Fruit fly (Drosophila melanogaster) whole organism, embryonic: ENCODE measurements around the gene Cad88C.

ENCODE experiments used
- Atf-2 ChIP-seq: fragments of 200-800 bp; sonication (Bioruptor generic); optimal IDR thresholded peaks from 2 replicates; lab custom pipeline; 2016; ENCODE audit warnings: missing biosample characterization, missing genetic modification characterization
- CG11504 ChIP-seq: fragments of 200-800 bp; sonication (Bioruptor generic); optimal IDR thresholded peaks from 3 replicates; lab custom pipeline; 2019; ENCODE audit warnings: missing biosample characterization, mild to moderate bottlenecking, missing genetic modification characterization, moderate library complexity
- CG17186 ChIP-seq: fragments of 200-800 bp; sonication (Bioruptor generic); optimal IDR thresholded peaks from 3 replicates; lab custom pipeline; 2017; ENCODE audit warnings: missing biosample characterization, missing genetic modification reagents, missing genetic modification characterization
- CG17359 ChIP-seq: fragments of 200-800 bp; sonication (Bioruptor generic); optimal IDR thresholded peaks from 3 replicates; lab custom pipeline; 2018; ENCODE audit warnings: missing biosample characterization, mild to moderate bottlenecking, missing genetic modification characterization, moderate library complexity
- CG17612 ChIP-seq: fragments of 200-800 bp; sonication (Bioruptor generic); IDR thresholded peaks from 2 replicates; pipeline ENCODE4 v1.3.6; 2022; ENCODE audit warnings: missing biosample characterization, missing genetic modification characterization
- CG33213 ChIP-seq: fragments of 200-800 bp; sonication (Bioruptor generic); optimal IDR thresholded peaks from 3 replicates; lab custom pipeline; 2016; ENCODE audit warnings: missing biosample characterization, missing genetic modification characterization
- CG4707 ChIP-seq: fragments of 200-800 bp; sonication (Bioruptor generic); optimal IDR thresholded peaks from 2 replicates; lab custom pipeline; 2018; ENCODE audit warnings: missing biosample characterization, mild to moderate bottlenecking, missing genetic modification characterization, moderate library complexity
- CG7928 ChIP-seq: fragments of 200-800 bp; sonication (Bioruptor generic); optimal IDR thresholded peaks from 2 replicates; lab custom pipeline; 2017; ENCODE audit warnings: missing biosample characterization, mild to moderate bottlenecking, missing genetic modification characterization
- CG8281 ChIP-seq: fragments of 200-800 bp; sonication (Bioruptor generic); optimal IDR thresholded peaks from 2 replicates; lab custom pipeline; 2018; ENCODE audit warnings: missing biosample characterization, mild to moderate bottlenecking, missing genetic modification characterization, moderate library complexity
- CG9609 ChIP-seq: fragments of 200-800 bp; sonication (Bioruptor generic); optimal IDR thresholded peaks from 3 replicates; lab custom pipeline; 2016; ENCODE audit warnings: missing biosample characterization, missing genetic modification characterization
- D ChIP-seq, 2 experiments: fragments of 200-800 bp in 1 of 2; fragments of >200 bp in 1 of 2; sonication (Bioruptor generic) in 1 of 2; optimal IDR thresholded peaks; 2 replicates in 1 of 2; 3 replicates in 1 of 2; lab custom pipeline; 2017; ENCODE audit warnings: mild to moderate bottlenecking in 1 of 2, missing biosample characterization in 1 of 2, missing genetic modification characterization in 1 of 2, missing genetic modification reagents in 1 of 2
- Dad ChIP-seq: fragments of 200-800 bp; sonication (Bioruptor generic); optimal IDR thresholded peaks from 3 replicates; lab custom pipeline; 2016; ENCODE audit warnings: missing biosample characterization, missing genetic modification characterization
- Dip2 ChIP-seq: fragments of 200-800 bp; sonication (Bioruptor generic); IDR thresholded peaks from 2 replicates; pipeline ENCODE4 v1.3.6; 2022; ENCODE audit warnings: missing biosample characterization, missing genetic modification characterization
- Doc3 ChIP-seq: fragments of 200-800 bp; sonication (Bioruptor generic); IDR thresholded peaks from 3 replicates; pipeline ENCODE4 v1.3.6; 2022; ENCODE audit warnings: missing biosample characterization, missing genetic modification characterization; ENCODE audit not compliant: partially characterized antibody
- Ets97D ChIP-seq: fragments of 200-800 bp; sonication (Bioruptor generic); optimal IDR thresholded peaks from 3 replicates; lab custom pipeline; 2016; ENCODE audit warnings: missing biosample characterization, missing genetic modification characterization
- Fer3 ChIP-seq: fragments of 200-800 bp; sonication (Bioruptor generic); optimal IDR thresholded peaks from 2 replicates; lab custom pipeline; 2018; ENCODE audit warnings: missing biosample characterization, mild to moderate bottlenecking, missing genetic modification characterization, moderate library complexity
- Gug ChIP-seq: fragments of 200-800 bp; sonication (Bioruptor generic); IDR thresholded peaks from 4 replicates; pipeline ENCODE4 v1.3.6; 2022; ENCODE audit warnings: missing biosample characterization, missing genetic modification characterization
- H2.0 ChIP-seq: fragments of 200-800 bp; sonication (Bioruptor generic); IDR thresholded peaks from 2 replicates; pipeline ENCODE4 v1.3.6; 2022; ENCODE audit warnings: missing biosample characterization, missing genetic modification characterization
- Hr39 ChIP-seq: fragments of >200 bp; optimal IDR thresholded peaks from 2 replicates; lab custom pipeline; 2017
- Lim3 ChIP-seq: fragments of 200-800 bp; sonication (Bioruptor generic); IDR thresholded peaks from 2 replicates; pipeline ENCODE4 v1.3.6; 2022; ENCODE audit warnings: missing biosample characterization, missing genetic modification characterization
- MTF-1 ChIP-seq: fragments of 200-800 bp; sonication (Bioruptor generic); optimal IDR thresholded peaks from 2 replicates; lab custom pipeline; 2018; ENCODE audit warnings: missing biosample characterization, mild to moderate bottlenecking, missing genetic modification characterization, borderline replicate concordance
- Oli ChIP-seq: fragments of 200-800 bp; sonication (Bioruptor generic); optimal IDR thresholded peaks from 2 replicates; lab custom pipeline; 2018; ENCODE audit warnings: missing biosample characterization, mild to moderate bottlenecking, missing genetic modification characterization, moderate library complexity
- Usf ChIP-seq: fragments of 200-800 bp; sonication (Bioruptor generic); optimal IDR thresholded peaks from 2 replicates; lab custom pipeline; 2017; ENCODE audit warnings: missing genotype, missing biosample characterization, missing genetic modification characterization
- Xrp1 ChIP-seq: fragments of 200-800 bp; sonication (Bioruptor generic); IDR thresholded peaks from 2 replicates; pipeline ENCODE4 v1.3.6; 2022; ENCODE audit warnings: missing biosample characterization, missing genetic modification characterization
- YL-1 ChIP-seq: fragments of 200-800 bp; sonication (Bioruptor generic); optimal IDR thresholded peaks from 3 replicates; lab custom pipeline; 2017; ENCODE audit warnings: missing biosample characterization, mild to moderate bottlenecking, missing genetic modification characterization
- bcd ChIP-seq: fragments of 200-800 bp; sonication (Bioruptor generic); optimal IDR thresholded peaks from 2 replicates; lab custom pipeline; 2017; ENCODE audit warnings: missing biosample characterization, mild to moderate bottlenecking, missing genetic modification characterization
- bigmax ChIP-seq: fragments of 200-800 bp; sonication (Bioruptor generic); optimal IDR thresholded peaks from 2 replicates; lab custom pipeline; 2018; ENCODE audit warnings: missing biosample characterization, mild to moderate bottlenecking, missing genetic modification characterization
- cas ChIP-seq: fragments of 200-800 bp; sonication (Bioruptor generic); IDR thresholded peaks from 2 replicates; pipeline ENCODE4 v1.3.6; 2022; ENCODE audit warnings: missing biosample characterization, missing genetic modification characterization
- crc ChIP-seq: fragments of 200-800 bp; sonication (Bioruptor generic); optimal IDR thresholded peaks from 2 replicates; lab custom pipeline; 2016; ENCODE audit warnings: missing biosample characterization, missing genetic modification characterization
- cwo ChIP-seq: fragments of 200-800 bp; sonication (Bioruptor generic); optimal IDR thresholded peaks from 3 replicates; lab custom pipeline; 2017; ENCODE audit warnings: missing biosample characterization, missing genetic modification characterization, mild to moderate bottlenecking, moderate library complexity, missing genetic modification reagents
- ftz-f1 ChIP-seq: fragments of 200-800 bp; sonication (Bioruptor generic); optimal IDR thresholded peaks from 2 replicates; lab custom pipeline; 2016; ENCODE audit warnings: missing biosample characterization, missing genetic modification characterization
- fu2 ChIP-seq: fragments of 200-800 bp; sonication (Bioruptor generic); optimal IDR thresholded peaks from 2 replicates; lab custom pipeline; 2016; ENCODE audit warnings: missing biosample characterization, missing genetic modification characterization
- gro ChIP-seq: fragments of 200-800 bp; sonication (Bioruptor generic); optimal IDR thresholded peaks from 2 replicates; lab custom pipeline; 2016; ENCODE audit warnings: missing biosample characterization, missing genetic modification characterization
- jumu ChIP-seq: fragments of 200-800 bp; sonication (Bioruptor generic); optimal IDR thresholded peaks from 3 replicates; lab custom pipeline; 2016; ENCODE audit warnings: missing biosample characterization, missing genetic modification characterization
- lola ChIP-seq, 3 experiments: fragments of >200 bp in 2 of 3; fragments of 200-800 bp in 1 of 3; sonication (Bioruptor generic) in 1 of 3; optimal IDR thresholded peaks; 2 replicates each; lab custom pipeline; 2017 to 2019; ENCODE audit warnings: missing biosample characterization in 3 of 3, missing genetic modification characterization in 3 of 3, mild to moderate bottlenecking in 1 of 3, moderate library complexity in 1 of 3
- mirr ChIP-seq: fragments of 200-800 bp; sonication (Bioruptor generic); optimal IDR thresholded peaks from 3 replicates; lab custom pipeline; 2018; ENCODE audit warnings: missing biosample characterization, mild to moderate bottlenecking, missing genetic modification characterization
- nerfin-2 ChIP-seq: fragments of 200-800 bp; sonication (Bioruptor generic); IDR thresholded peaks from 2 replicates; pipeline ENCODE4 v1.3.6; 2022; ENCODE audit warnings: missing biosample characterization, missing genetic modification characterization; ENCODE audit not compliant: partially characterized antibody
- pb ChIP-seq: fragments of 200-800 bp; sonication (Bioruptor generic); optimal IDR thresholded peaks from 3 replicates; lab custom pipeline; 2016; ENCODE audit warnings: missing biosample characterization, missing genetic modification characterization
- pita ChIP-seq: fragments of 200-800 bp; sonication (Bioruptor generic); optimal IDR thresholded peaks from 2 replicates; lab custom pipeline; 2017; ENCODE audit warnings: missing biosample characterization, mild to moderate bottlenecking, missing genetic modification characterization
- pros ChIP-seq: fragments of 200-800 bp; sonication (Bioruptor generic); optimal IDR thresholded peaks from 3 replicates; lab custom pipeline; 2019; ENCODE audit warnings: missing biosample characterization, mild to moderate bottlenecking, missing genetic modification characterization, moderate library complexity
- ranshi ChIP-seq: fragments of 200-800 bp; sonication (Bioruptor generic); IDR thresholded peaks from 2 replicates; pipeline ENCODE4 v1.3.6; 2022; ENCODE audit warnings: missing biosample characterization, missing genetic modification characterization
- row ChIP-seq: fragments of 200-800 bp; sonication (Bioruptor generic); IDR thresholded peaks from 3 replicates; pipeline ENCODE4 v1.3.6; 2022; ENCODE audit warnings: missing biosample characterization, missing genetic modification characterization
- scrt ChIP-seq: fragments of 200-800 bp; sonication (Bioruptor generic); optimal IDR thresholded peaks from 2 replicates; lab custom pipeline; 2018; ENCODE audit warnings: missing biosample characterization, mild to moderate bottlenecking, missing genetic modification characterization, moderate library complexity
- slbo ChIP-seq: fragments of 200-800 bp; sonication (Bioruptor generic); IDR thresholded peaks from 2 replicates; pipeline ENCODE4 v1.3.6; 2022; ENCODE audit warnings: missing biosample characterization, missing genetic modification characterization
- sna ChIP-seq: fragments of 200-800 bp; sonication (Bioruptor generic); IDR thresholded peaks from 2 replicates; pipeline ENCODE4 v1.3.6; 2022; ENCODE audit warnings: missing biosample characterization, missing genetic modification characterization; ENCODE audit not compliant: partially characterized antibody
- tup ChIP-seq: fragments of 200-800 bp; sonication (Bioruptor generic); optimal IDR thresholded peaks from 2 replicates; lab custom pipeline; 2016; ENCODE audit warnings: missing biosample characterization, mild to moderate bottlenecking, missing genetic modification characterization, moderate library complexity
- z ChIP-seq: fragments of 200-800 bp; sonication (Bioruptor generic); IDR thresholded peaks from 3 replicates; pipeline ENCODE4 v1.3.6; 2022; ENCODE audit warnings: missing biosample characterization, missing genetic modification characterization
- zen ChIP-seq: fragments of 200-800 bp; sonication (Bioruptor generic); optimal IDR thresholded peaks from 3 replicates; lab custom pipeline; 2018; ENCODE audit warnings: missing biosample characterization, mild to moderate bottlenecking, missing genetic modification characterization, moderate library complexity

Cad88C gene

dm6 chr3R:14625215-14626156, 4.8 kb upstream of the Cad88C start, which contains the start of the genes put and His4r (continued):
- TF ChIP-seq nerfin-2 (GFP tag; lab: Robert Waterston, UW) (peak; percentile 20; the same call in 1 of the 2 replicates), H2.0 (no peak), Dad (GFP tag; lab: Kevin White, UChicago) (no peak), Usf (GFP tag; lab: Kevin White, UChicago) (no peak), zen (tag; lab: Kevin White, UChicago) (no peak), CG11504 (tag; lab: Kevin White, UChicago) (peak; percentile 58), pros (GFP tag; lab: Kevin White, UChicago) (peak; percentile 13), Doc3 (GFP tag; lab: Robert Waterston, UW) (0 out of 3 replicates have a peak, but pooled peaks have one; percentile 25), Atf-2 (GFP tag; lab: Kevin White, UChicago) (no peak), tup (GFP tag; lab: Kevin White, UChicago) (no peak), cas (GFP tag; lab: Robert Waterston, UW) (no peak), Lim3 (GFP tag; lab: Robert Waterston, UW) (no peak), Xrp1 (0 out of 2 replicates have a peak, but pooled peaks have one; percentile 16), CG17612 (no peak), pita (GFP tag; lab: Kevin White, UChicago) (no peak), row (GFP tag; lab: Robert Waterston, UW) (peak; percentile 21; the same call in 2 of the 3 replicates), CG17359 (no peak), crc (GFP tag; lab: Kevin White, UChicago) (no peak), CG33213 (GFP tag; lab: Kevin White, UChicago) (peak; percentile 66), CG8281 (tag; lab: Kevin White, UChicago) (no peak), CG17186 (GFP tag; lab: Kevin White, UChicago) (peak; percentile 91), Dip2 (GFP tag; lab: Robert Waterston, UW) (no peak), MTF-1 (GFP tag; lab: Kevin White, UChicago) (no peak), bigmax (peak; percentile 35), CG7928 (GFP tag; lab: Kevin White, UChicago) (peak; percentile 87), jumu (GFP tag; lab: Kevin White, UChicago) (no peak), ranshi (GFP tag; lab: Robert Waterston, UW) (no peak), CG4707 (GFP tag; lab: Kevin White, UChicago) (no peak), Ets97D (GFP tag; lab: Kevin White, UChicago) (peak; percentile 82), z (GFP tag; lab: Robert Waterston, UW) (no peak), sna (GFP tag; lab: Robert Waterston, UW) (peak; percentile 48; the same call in 1 of the 2 replicates), Fer3 (tag; lab: Kevin White, UChicago) (no peak), gro (GFP tag; lab: Kevin White, UChicago) (peak; percentile 45), YL-1 (GFP tag; lab: Kevin White, UChicago) (peak; percentile 92), Gug (GFP tag; lab: Robert Waterston, UW) (no peak), CG9609 (GFP tag; lab: Kevin White, UChicago) (no peak), cwo (no peak), slbo (peak; percentile 35; the same call in 1 of the 2 replicates), lola (GFP tag; optimal IDR thresholded peaks at IDR 0.05; lab: Kevin White, UChicago) (no peak), scrt (GFP tag; lab: Kevin White, UChicago) (no peak), D (optimal IDR thresholded peaks at IDR 0.05; lab: Kevin White, UChicago) (peak; percentile 53), D (GFP tag; optimal IDR thresholded peaks at IDR 0.05; lab: Kevin White, UChicago) (no peak), ftz-f1 (GFP tag; lab: Kevin White, UChicago) (peak; percentile 1), fu2 (GFP tag; lab: Kevin White, UChicago) (no peak), Oli (no peak), mirr (no peak), pb (no peak), bcd (GFP tag; lab: Kevin White, UChicago) (no peak), Hr39 (lab: Kevin White, UChicago) (no peak)
